Worm (Caenorhabditis elegans) whole organism, mixed stage, embryonic: ENCODE data around the gene cash-1.

Source experiments
- M03D4.4 ChIP-seq: sonication (generic microtip); optimal IDR thresholded peaks from 2 replicates; lab custom pipeline; 2017; ENCODE audit warnings: mild to moderate bottlenecking, missing genetic modification characterization, missing compliant biosample characterization
- blmp-1 ChIP-seq: fragments of 150-350 bp; optimal IDR thresholded peaks from 2 replicates; lab custom pipeline; 2014; ENCODE audit warnings: missing biosample characterization, missing genetic modification characterization
- ceh-39 ChIP-seq: fragments of 150-350 bp; optimal IDR thresholded peaks from 2 replicates; lab custom pipeline; 2014; ENCODE audit warnings: missing biosample characterization, missing genetic modification characterization
- ceh-43 ChIP-seq: fragments of 200-800 bp; sonication (Bioruptor generic); optimal IDR thresholded peaks from 2 replicates; lab custom pipeline; 2018; ENCODE audit warnings: mild to moderate bottlenecking, missing genetic modification characterization, moderate library complexity, missing compliant biosample characterization
- ceh-83 ChIP-seq: fragments of 200-800 bp; sonication (Bioruptor generic); optimal IDR thresholded peaks from 2 replicates; lab custom pipeline; 2018; ENCODE audit warnings: mild to moderate bottlenecking, missing genetic modification characterization, missing compliant biosample characterization
- ces-1 ChIP-seq: fragments of 150-350 bp; optimal IDR thresholded peaks from 2 replicates; lab custom pipeline; 2014; ENCODE audit warnings: missing biosample characterization, missing genetic modification reagents, missing genetic modification characterization
- cnd-1 ChIP-seq: fragments of 200-800 bp; sonication (Bioruptor generic); optimal IDR thresholded peaks from 2 replicates; lab custom pipeline; 2018; ENCODE audit warnings: mild to moderate bottlenecking, missing genetic modification characterization, missing compliant biosample characterization
- drap-1 ChIP-seq: fragments of 200-800 bp; sonication (Bioruptor generic); optimal IDR thresholded peaks from 3 replicates; lab custom pipeline; 2018; ENCODE audit warnings: mild to moderate bottlenecking, missing genetic modification characterization, missing compliant biosample characterization
- elt-1 ChIP-seq: sonication (generic microtip); optimal IDR thresholded peaks from 2 replicates; lab custom pipeline; 2017; ENCODE audit warnings: missing genetic modification characterization, mild to moderate bottlenecking, missing compliant biosample characterization, antibody characterized with exemption, moderate library complexity, borderline replicate concordance; ENCODE audit not compliant: insufficient read depth
- elt-3 ChIP-seq: fragments of 150-350 bp; optimal IDR thresholded peaks from 2 replicates; lab custom pipeline; 2014; ENCODE audit warnings: missing biosample characterization, missing genetic modification characterization
- ham-2 ChIP-seq: fragments of 200-800 bp; sonication (Bioruptor generic); optimal IDR thresholded peaks from 2 replicates; lab custom pipeline; 2018; ENCODE audit warnings: mild to moderate bottlenecking, missing genetic modification characterization, missing compliant biosample characterization
- lin-13 ChIP-seq: fragments of 150-350 bp; optimal IDR thresholded peaks from 2 replicates; lab custom pipeline; 2014; ENCODE audit warnings: missing biosample characterization, missing genetic modification characterization
- lin-32 ChIP-seq: fragments of 200-800 bp; sonication (Bioruptor generic); optimal IDR thresholded peaks from 2 replicates; lab custom pipeline; 2018; ENCODE audit warnings: mild to moderate bottlenecking, missing genetic modification characterization, missing compliant biosample characterization
- lsy-2 ChIP-seq: fragments of 150-350 bp; optimal IDR thresholded peaks from 2 replicates; lab custom pipeline; 2014; ENCODE audit warnings: missing biosample characterization, missing genetic modification characterization
- mab-5 ChIP-seq: fragments of 150-350 bp; optimal IDR thresholded peaks from 2 replicates; lab custom pipeline; 2014; ENCODE audit warnings: missing biosample characterization, missing genetic modification characterization
- mep-1 ChIP-seq: fragments of 150-350 bp; optimal IDR thresholded peaks from 2 replicates; lab custom pipeline; 2017; ENCODE audit warnings: missing biosample characterization, missing genetic modification reagents, missing genetic modification characterization, inconsistent platforms
- mls-2 ChIP-seq: sonication (generic microtip); optimal IDR thresholded peaks from 2 replicates; lab custom pipeline; 2016; ENCODE audit warnings: mild to moderate bottlenecking, missing genetic modification characterization, moderate library complexity, missing compliant biosample characterization
- nhr-12 ChIP-seq: fragments of 150-350 bp; optimal IDR thresholded peaks from 2 replicates; lab custom pipeline; 2014; ENCODE audit warnings: missing biosample characterization, missing genetic modification characterization
- nhr-2 ChIP-seq: fragments of 150-350 bp; optimal IDR thresholded peaks from 2 replicates; lab custom pipeline; 2014; ENCODE audit warnings: missing biosample characterization, missing genetic modification characterization
- nhr-237 ChIP-seq: fragments of 150-350 bp; optimal IDR thresholded peaks from 2 replicates; lab custom pipeline; 2014; ENCODE audit warnings: missing biosample characterization, missing genetic modification characterization
- nhr-28 ChIP-seq: fragments of 150-350 bp; optimal IDR thresholded peaks from 2 replicates; lab custom pipeline; 2014; ENCODE audit warnings: missing biosample characterization, missing genetic modification characterization
- nhr-76 ChIP-seq: sonication (generic microtip); optimal IDR thresholded peaks from 2 replicates; lab custom pipeline; 2017; ENCODE audit warnings: missing biosample characterization, missing genetic modification characterization
- pha-4 ChIP-seq: fragments of 150-350 bp; optimal IDR thresholded peaks from 2 replicates; lab custom pipeline; 2018; ENCODE audit warnings: missing biosample characterization, missing genetic modification reagents, missing genetic modification characterization
- sem-2 ChIP-seq: fragments of 200-800 bp; sonication (Bioruptor generic); optimal IDR thresholded peaks from 2 replicates; lab custom pipeline; 2018; ENCODE audit warnings: mild to moderate bottlenecking, missing genetic modification characterization, missing compliant biosample characterization
- sptf-1 ChIP-seq: sonication (generic microtip); optimal IDR thresholded peaks from 2 replicates; lab custom pipeline; 2017; ENCODE audit warnings: mild to moderate bottlenecking, missing genetic modification characterization, moderate library complexity, missing compliant biosample characterization
- tbx-8 ChIP-seq: fragments of 200-800 bp; sonication (Bioruptor generic); optimal IDR thresholded peaks from 2 replicates; lab custom pipeline; 2018; ENCODE audit warnings: mild to moderate bottlenecking, missing genetic modification characterization, moderate library complexity, missing compliant biosample characterization
- unc-120 ChIP-seq: sonication (generic microtip); optimal IDR thresholded peaks from 2 replicates; lab custom pipeline; 2017; ENCODE audit warnings: missing genetic modification characterization, missing compliant biosample characterization; ENCODE audit not compliant: poor library complexity, severe bottlenecking
- unc-39 ChIP-seq: fragments of 150-350 bp; optimal IDR thresholded peaks from 2 replicates; lab custom pipeline; 2014; ENCODE audit warnings: missing biosample characterization, missing genetic modification characterization
- unc-62 ChIP-seq: fragments of 150-350 bp; optimal IDR thresholded peaks from 2 replicates; lab custom pipeline; 2014; ENCODE audit warnings: missing biosample characterization, missing genetic modification reagents, missing genetic modification characterization
- zip-8 ChIP-seq: fragments of 150-350 bp; optimal IDR thresholded peaks from 2 replicates; lab custom pipeline; 2014; ENCODE audit warnings: missing biosample characterization, missing genetic modification characterization
- ztf-11 ChIP-seq: fragments of 150-350 bp; optimal IDR thresholded peaks from 2 replicates; lab custom pipeline; 2014; ENCODE audit warnings: missing biosample characterization, missing genetic modification characterization

The cash-1 gene

ce11 chrV:10355773-10356335 is 6.2 kb upstream of the cash-1 start, which contains the start of gene sluh-7 (continued):
- TF ChIP-seq nhr-76 (tag; lab: Kevin White, UChicago): no peak
- no peak for TF ChIP-seq unc-62

DNA sequence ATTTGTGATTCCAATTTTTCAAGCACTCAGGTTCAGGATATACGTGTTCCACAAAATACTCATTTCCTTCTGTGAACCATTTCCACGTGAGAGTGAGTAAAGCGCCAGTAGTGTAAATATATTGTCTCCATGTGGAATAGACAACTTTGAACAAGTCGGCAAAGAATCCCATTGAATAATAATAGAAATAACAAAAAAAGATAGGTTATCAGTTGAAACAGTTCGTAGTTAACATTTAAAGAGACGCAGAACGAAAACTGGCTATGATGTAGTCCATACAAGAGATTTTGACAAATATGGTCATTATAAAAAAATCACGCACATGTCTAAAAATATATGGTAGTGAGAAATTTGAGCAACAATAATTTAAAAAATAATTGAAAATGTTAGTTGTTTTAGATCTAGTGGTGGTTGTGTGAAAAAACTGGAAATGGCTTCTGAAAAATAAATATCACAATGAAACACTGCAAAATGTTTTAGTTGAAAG is 4.6 kb upstream of the cash-1 start, which contains the start of gene ceeh-2:
ceeh-2 (minus strand) TSS at position 437 of the 487 bp plus-strand sequence.
- TF ChIP-seq sptf-1 (tag; lab: Kevin White, UChicago) (no peak), ceh-39 (tag; lab: Kevin White, UChicago) (no peak), tbx-8 (no peak), lin-13 (tag; lab: Kevin White, UChicago) (no peak), ham-2 (GFP tag; lab: Kevin White, UChicago) (no peak), nhr-28 (tag; lab: Kevin White, UChicago) (no peak), nhr-12 (tag; lab: Kevin White, UChicago) (no peak), nhr-237 (tag; lab: Kevin White, UChicago) (no peak), mab-5 (no peak), ceh-43 (GFP tag; lab: Kevin White, UChicago) (no peak), lin-32 (GFP tag; lab: Kevin White, UChicago) (no peak), ztf-11 (tag; lab: Kevin White, UChicago) (no peak), mls-2 (no peak), cnd-1 (no peak), ceh-83 (GFP tag; lab: Kevin White, UChicago) (no peak), ces-1 (GFP tag; lab: Kevin White, UChicago) (no peak)
- TF ChIP-seq, all 35 proteins: peak for 0

- no peak for TF ChIP-seq ham-2 (GFP tag; lab: Kevin White, UChicago)
- TF ChIP-seq unc-39 (tag; lab: Kevin White, UChicago): no peak
- TF ChIP-seq mls-2: no peak
Measured at ce11 chrV:10358238-10358637, 3.8 kb upstream of the cash-1 start, which contains the start of gene ttll-15. Gene ttll-15 (plus strand): TSS chrV:10358538.

DNA sequence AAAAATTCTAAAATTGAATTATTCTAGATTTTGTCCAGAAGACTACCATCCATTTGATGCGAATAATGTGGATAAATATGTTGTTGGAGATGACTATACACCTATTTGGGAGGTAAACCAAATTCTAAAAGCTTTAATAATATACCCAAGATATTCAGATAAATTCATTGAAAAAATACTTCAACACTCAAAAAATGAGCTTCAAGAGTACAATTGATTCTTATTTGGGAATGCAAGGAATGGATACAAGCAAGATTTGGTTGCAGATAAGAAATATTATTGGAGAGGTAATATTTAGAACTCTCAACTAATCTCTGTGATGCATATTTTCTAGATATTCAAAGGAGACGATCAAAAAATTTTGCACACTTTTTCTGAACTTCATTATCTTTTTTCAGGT is 1.9 kb upstream of the cash-1 start:
- TF ChIP-seq nhr-2 (tag; lab: Kevin White, UChicago) (no peak), M03D4.4 (tag; lab: Kevin White, UChicago) (no peak), cnd-1 (no peak), mep-1 (tag; lab: Kevin White, UChicago) (no peak), pha-4 (tag; lab: Kevin White, UChicago) (no peak), sem-2 (GFP tag; lab: Kevin White, UChicago) (no peak), blmp-1 (no peak), unc-120 (no peak), ceh-39 (tag; lab: Kevin White, UChicago) (no peak), mls-2 (no peak)

DNA sequence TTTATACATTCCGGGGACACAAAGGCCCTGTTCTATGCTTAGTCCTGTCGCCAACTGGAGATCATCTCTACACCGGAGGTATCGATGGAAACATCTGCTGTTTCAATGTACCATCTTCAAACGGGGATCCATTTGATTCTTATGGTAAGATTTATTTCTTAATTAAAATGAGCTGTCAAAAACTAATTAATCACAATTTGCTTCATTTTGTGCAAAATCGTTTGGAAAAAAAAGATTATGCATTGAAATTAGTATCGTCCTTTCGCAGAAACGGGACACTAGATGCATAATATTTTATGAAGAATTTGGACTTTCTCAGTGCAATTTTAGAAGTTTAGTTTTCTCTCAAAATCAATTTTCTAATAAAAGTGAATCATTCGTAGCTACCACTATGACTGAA is 1.8 kb downstream of the cash-1 start:
- TF ChIP-seq zip-8: no peak
- TF ChIP-seq ztf-11 (tag; lab: Kevin White, UChicago): no peak
- no peak for TF ChIP-seq nhr-2 (tag; lab: Kevin White, UChicago)
- TF ChIP-seq pha-4 (tag; lab: Kevin White, UChicago): no peak
- TF ChIP-seq nhr-76 (tag; lab: Kevin White, UChicago): no peak
- no peak for TF ChIP-seq unc-120

- TF ChIP-seq mep-1 (tag; lab: Kevin White, UChicago): no peak
- TF ChIP-seq unc-39 (tag; lab: Kevin White, UChicago): no peak
- TF ChIP-seq sem-2 (GFP tag; lab: Kevin White, UChicago): no peak
- TF ChIP-seq ceh-39 (tag; lab: Kevin White, UChicago): no peak
- TF ChIP-seq mab-5: no peak
- no peak for TF ChIP-seq ceh-83 (GFP tag; lab: Kevin White, UChicago)
- no peak for TF ChIP-seq elt-3 (tag; lab: Kevin White, UChicago)
- TF ChIP-seq mls-2: no peak
- TF ChIP-seq elt-1: no peak
- TF ChIP-seq nhr-28 (tag; lab: Kevin White, UChicago): no peak
- no peak for TF ChIP-seq pha-4 (tag; lab: Kevin White, UChicago)
- TF ChIP-seq drap-1: no peak
- no peak for TF ChIP-seq lsy-2 (tag; lab: Kevin White, UChicago)
- no peak for TF ChIP-seq unc-62
- no peak for TF ChIP-seq lin-13 (tag; lab: Kevin White, UChicago)
- TF ChIP-seq ces-1 (GFP tag; lab: Kevin White, UChicago): no peak
- no peak for TF ChIP-seq nhr-237 (tag; lab: Kevin White, UChicago)
- TF ChIP-seq, all 35 proteins: peak for 0
Measured at ce11 chrV:10368256-10368655, 6.2 kb downstream of the cash-1 start, which contains the start of gene sri-20. Gene sri-20 (plus strand): TSS chrV:10368556.
